Fruit fly (Drosophila melanogaster): ENCODE data around the gene Traf-like.

The Traf-like gene

dm6 chrX:16406083-16406482 lies 8.8 kb upstream of the Traf-like start:
- no peak for TF ChIP-seq noc (tag; optimal IDR thresholded peaks at IDR 0.05)

DNA sequence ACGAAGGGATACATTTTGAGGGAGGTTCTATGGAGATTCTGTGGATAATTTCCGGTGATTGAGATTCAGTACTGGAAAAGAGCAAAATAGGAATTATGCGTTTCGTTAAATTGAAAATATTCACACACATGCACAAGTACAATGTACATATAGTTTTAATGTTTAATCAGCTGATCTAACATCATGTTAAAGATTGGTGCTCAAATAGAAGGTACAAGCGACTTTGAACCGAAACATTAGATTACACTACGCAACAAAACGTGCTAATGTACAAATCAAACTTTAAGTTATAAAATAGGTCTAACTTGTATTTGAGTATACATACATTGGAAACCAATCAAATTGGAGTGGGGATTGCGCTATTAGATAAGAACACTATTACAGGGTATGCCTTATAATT lies 5.2 kb downstream of the Traf-like start:
- TF ChIP-seq noc (tag; optimal IDR thresholded peaks at IDR 0.05): no peak

DNA sequence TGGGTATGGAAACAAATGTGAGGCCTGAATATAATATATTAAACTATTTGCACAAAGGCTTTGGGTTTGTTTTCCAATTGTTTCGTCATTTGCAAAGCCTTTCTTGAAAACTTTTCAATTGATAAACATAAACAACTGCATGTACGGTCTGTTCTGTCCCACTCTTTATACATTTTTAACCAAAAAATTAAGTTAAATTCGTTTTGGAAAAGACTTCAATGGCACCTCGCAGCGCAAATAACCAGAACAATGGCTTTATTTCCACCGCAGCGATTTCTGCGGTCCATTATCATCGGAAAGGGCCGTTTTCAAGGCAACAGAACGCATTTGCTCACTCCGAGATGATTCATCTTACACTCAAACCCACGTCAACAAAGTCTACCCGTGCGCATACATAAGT lies 6.0 kb downstream of the Traf-like start:
- TF ChIP-seq noc (tag; optimal IDR thresholded peaks at IDR 0.05): no peak

dm6 chrX:16421899-16422412 lies 7.1 kb downstream of the Traf-like start, which contains the start of gene AnxB11:
Gene AnxB11, minus strand, starts transcription at chrX:16422265.
- TF ChIP-seq noc (tag; optimal IDR thresholded peaks at IDR 0.05): no peak

- peak; percentile 53 for TF ChIP-seq noc (tag; optimal IDR thresholded peaks at IDR 0.05)
These were observed 7.7 kb downstream of the Traf-like start, which contains the start of gene hang for dm6 chrX:16422466-16423124. Gene hang, plus strand, starts transcription at chrX:16422831.

DNA sequence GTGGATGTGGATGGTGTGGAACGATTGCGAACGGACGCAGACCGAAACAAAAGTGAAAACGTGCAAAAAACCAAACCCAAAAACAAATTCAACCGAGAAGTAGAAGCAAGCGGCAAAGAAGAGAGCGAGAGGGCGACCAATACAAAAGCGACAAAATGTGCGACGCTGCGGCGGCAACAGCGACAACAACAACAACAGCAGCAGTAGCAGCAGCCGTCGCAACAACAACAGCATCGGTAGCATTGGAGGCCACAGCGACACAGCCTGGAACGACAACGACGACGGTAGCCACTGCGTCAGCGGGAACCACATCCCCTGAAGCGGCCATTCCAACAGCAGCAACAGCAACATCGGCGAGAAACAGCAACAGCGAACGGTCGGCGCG lies 8.3 kb downstream of the Traf-like start:
- TF ChIP-seq noc (tag; optimal IDR thresholded peaks at IDR 0.05): no peak

- no peak for TF ChIP-seq noc (tag; optimal IDR thresholded peaks at IDR 0.05)
These were observed 9.4 kb downstream of the Traf-like start for dm6 chrX:16424296-16424695.

DNA sequence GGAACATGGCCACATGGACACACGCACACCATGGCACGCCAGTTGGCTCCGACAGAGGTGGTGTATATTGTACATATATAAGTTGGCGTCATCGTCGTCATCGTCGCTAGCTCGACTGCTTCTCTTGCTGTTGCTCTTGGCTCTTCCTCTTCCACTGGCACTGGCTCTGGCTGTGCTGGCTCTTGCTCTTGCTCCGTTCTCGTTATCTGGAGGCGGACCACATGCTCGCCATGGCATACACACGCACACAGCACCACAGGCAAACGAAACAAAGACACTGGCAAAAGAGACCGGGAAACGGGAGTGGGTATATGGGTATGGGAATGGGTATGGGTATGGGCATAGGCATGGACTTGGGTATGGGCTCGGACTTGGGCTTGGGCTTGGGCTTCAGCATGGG lies 10.3 kb downstream of the Traf-like start:
- TF ChIP-seq noc (tag; optimal IDR thresholded peaks at IDR 0.05): no peak

dm6 chrX:16426478-16427052 lies 11.7 kb downstream of the Traf-like start:
- no peak for TF ChIP-seq noc (tag; optimal IDR thresholded peaks at IDR 0.05)

DNA sequence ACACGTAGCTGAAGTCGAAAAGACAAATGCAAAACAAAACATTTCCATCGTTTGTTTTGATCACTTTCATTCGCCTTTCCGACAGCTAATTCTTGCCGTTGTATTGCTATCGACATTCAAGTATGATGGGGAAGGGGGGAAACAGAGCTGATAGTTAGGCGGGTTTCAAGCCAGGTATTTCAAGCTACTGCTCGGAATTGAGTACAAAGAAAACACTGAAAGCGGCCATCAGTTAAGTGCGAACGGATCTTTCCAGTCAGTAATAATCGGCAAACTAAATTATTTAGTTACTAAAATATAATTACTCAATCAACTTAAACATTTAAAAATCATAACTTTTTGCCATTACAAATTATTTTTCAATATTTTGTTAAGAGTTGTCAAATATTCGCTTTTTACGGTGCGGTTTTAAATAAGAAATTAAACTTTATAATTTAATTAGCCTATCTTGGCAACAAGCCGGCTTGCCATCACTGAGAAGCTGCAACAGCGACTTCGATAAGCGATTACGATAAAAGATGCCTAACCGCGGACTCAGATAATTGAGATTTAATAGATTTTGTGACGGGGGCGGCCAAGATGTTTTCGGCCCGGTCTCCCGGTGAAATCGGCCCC lies 13.0 kb downstream of the Traf-like start:
- no peak for TF ChIP-seq noc (tag; optimal IDR thresholded peaks at IDR 0.05)

dm6 chrX:16428476-16428875 lies 13.6 kb downstream of the Traf-like start:
- no peak for TF ChIP-seq noc (tag; optimal IDR thresholded peaks at IDR 0.05)

DNA sequence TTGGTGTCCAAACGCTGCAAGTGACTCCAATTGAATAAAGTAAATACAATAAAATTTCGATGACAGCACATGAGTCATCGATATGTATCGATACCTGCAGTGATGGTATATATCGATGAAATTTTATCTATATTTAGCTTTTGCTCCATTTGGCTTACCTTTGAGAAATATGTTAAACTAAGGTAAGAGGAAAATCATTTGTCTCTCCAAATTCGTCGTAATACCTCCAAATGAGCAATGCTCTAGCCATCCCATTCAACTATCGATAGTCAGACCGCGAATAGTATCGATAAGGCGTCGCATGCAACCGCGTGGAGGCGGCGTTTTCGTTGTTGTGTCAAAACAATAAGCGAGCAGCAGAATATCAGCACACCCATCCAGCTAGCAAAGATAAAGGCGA lies 26.4 kb downstream of the Traf-like start, which contains the start of the genes Cdc50 and rngo:
Cdc50 (minus strand) TSS at position 52 of the 400 bp plus-strand sequence.
rngo (plus strand) TSS at position 189 of the 400 bp plus-strand sequence.
- peak; percentile 39 for TF ChIP-seq noc (tag; optimal IDR thresholded peaks at IDR 0.05)

dm6 chrX:16442361-16442760 lies 27.5 kb downstream of the Traf-like start:
- no peak for TF ChIP-seq noc (tag; optimal IDR thresholded peaks at IDR 0.05)

- no peak for TF ChIP-seq noc (tag; optimal IDR thresholded peaks at IDR 0.05)
These were observed 31.9 kb downstream of the Traf-like start, which contains the start of gene eIF2alpha for dm6 chrX:16446769-16447168. Gene eIF2alpha, minus strand, starts transcription at chrX:16446993.

dm6 chrX:16448252-16449191 lies 33.7 kb downstream of the Traf-like start, which contains the start of the genes CG34015 and eIF4H1:
Gene CG34015, minus strand, starts transcription at chrX:16448302.
Gene eIF4H1, plus strand, starts transcription at chrX:16448665.
- no peak for TF ChIP-seq noc (tag; optimal IDR thresholded peaks at IDR 0.05)

All from whole organism, larva.